Worm (Caenorhabditis elegans): ENCODE measurements around the gene K09H11.4.

Gene K09H11.4

ce11 chrV:5726463-5726862 is at the start of gene K09H11.4:
TSS of gene K09H11.4 (minus strand) at chrV:5726563.
- TF ChIP-seq ref-2 (tag; optimal IDR thresholded peaks at IDR 0.05), result no peak

- TF ChIP-seq rnt-1 (tag; optimal IDR thresholded peaks at IDR 0.05), result no peak
- TF ChIP-seq npax-4 (tag; optimal IDR thresholded peaks at IDR 0.05), result no peak
- no peak for TF ChIP-seq lim-6 (tag; optimal IDR thresholded peaks at IDR 0.05)
- no peak for TF ChIP-seq ceh-30 (tag; optimal IDR thresholded peaks at IDR 0.05)
- no peak for TF ChIP-seq gmeb-2 (tag; optimal IDR thresholded peaks at IDR 0.05)
- TF ChIP-seq hlh-30 (tag; optimal IDR thresholded peaks at IDR 0.05; ENCODE audit: insufficient read depth), result no peak
- TF ChIP-seq elt-4 (tag; optimal IDR thresholded peaks at IDR 0.05), result no peak
- TF ChIP-seq ceh-31 (tag; optimal IDR thresholded peaks at IDR 0.05), result no peak
- no peak for TF ChIP-seq pha-4 (tag; optimal IDR thresholded peaks at IDR 0.05)
- TF ChIP-seq ceh-9 (tag; optimal IDR thresholded peaks at IDR 0.05), result no peak
- TF ChIP-seq K02D7.2 (tag; optimal IDR thresholded peaks at IDR 0.05), result no peak
These were observed 47.8 kb upstream of the K09H11.4 start for ce11 chrV:5774137-5774536.

ce11 chrV:5772503-5772902 is 46.1 kb upstream of the K09H11.4 start:
- TF ChIP-seq che-1 (tag; optimal IDR thresholded peaks at IDR 0.05), result no peak
- TF ChIP-seq pat-9 (tag; optimal IDR thresholded peaks at IDR 0.05), result no peak
- TF ChIP-seq sdc-2 (tag; optimal IDR thresholded peaks at IDR 0.05), result no peak
- no peak for TF ChIP-seq Y22D7AL.16 (tag; optimal IDR thresholded peaks at IDR 0.05)
- no peak for TF ChIP-seq nfya-1 (tag; optimal IDR thresholded peaks at IDR 0.05)
- no peak for TF ChIP-seq ceh-24 (tag; optimal IDR thresholded peaks at IDR 0.05)
- TF ChIP-seq K09A11.1 (tag; optimal IDR thresholded peaks at IDR 0.05; ENCODE audit: insufficient read depth), result no peak
- TF ChIP-seq pax-1 (tag; optimal IDR thresholded peaks at IDR 0.05), result no peak
- no peak for TF ChIP-seq F13H6.1 (tag; optimal IDR thresholded peaks at IDR 0.05)
- TF ChIP-seq fkh-6 (tag; optimal IDR thresholded peaks at IDR 0.05), result no peak
- no peak for TF ChIP-seq dmd-4 (tag; optimal IDR thresholded peaks at IDR 0.05; ENCODE audit: borderline replicate concordance)

- TF ChIP-seq ceh-48 (tag; optimal IDR thresholded peaks at IDR 0.05), result no peak
- TF ChIP-seq lim-6 (tag; optimal IDR thresholded peaks at IDR 0.05), result no peak
- TF ChIP-seq ama-1 (optimal IDR thresholded peaks at IDR 0.05), result no peak
- TF ChIP-seq pax-1 (tag; optimal IDR thresholded peaks at IDR 0.05), result no peak
- TF ChIP-seq K09A11.1 (tag; optimal IDR thresholded peaks at IDR 0.05; ENCODE audit: insufficient read depth), result no peak
- TF ChIP-seq pha-2 (tag; optimal IDR thresholded peaks at IDR 0.05), result no peak
- TF ChIP-seq hlh-6 (tag; optimal IDR thresholded peaks at IDR 0.05), result no peak
- TF ChIP-seq ahr-1 (tag; optimal IDR thresholded peaks at IDR 0.05), result no peak
- TF ChIP-seq Y22D7AL.16 (tag; optimal IDR thresholded peaks at IDR 0.05), result no peak
- TF ChIP-seq ceh-14 (tag; optimal IDR thresholded peaks at IDR 0.05), result no peak
- TF ChIP-seq elt-2 (tag; optimal IDR thresholded peaks at IDR 0.05), result no peak
- no peak for TF ChIP-seq che-1 (tag; optimal IDR thresholded peaks at IDR 0.05)
- TF ChIP-seq fkh-10 (GFP tag; optimal IDR thresholded peaks at IDR 0.05), result no peak
- no peak for TF ChIP-seq ceh-30 (tag; optimal IDR thresholded peaks at IDR 0.05)
- TF ChIP-seq ceh-6 (GFP tag; optimal IDR thresholded peaks at IDR 0.05), result no peak
- no peak for TF ChIP-seq ceh-31 (tag; optimal IDR thresholded peaks at IDR 0.05)
- no peak for TF ChIP-seq unc-55 (GFP tag; optimal IDR thresholded peaks at IDR 0.05)
- no peak for TF ChIP-seq pat-9 (tag; optimal IDR thresholded peaks at IDR 0.05)
These were observed 45.3 kb upstream of the K09H11.4 start, which contains the start of gene F44E7.3 for ce11 chrV:5771627-5772026. TSS of gene F44E7.3 (plus strand) at chrV:5771945.

- no peak for TF ChIP-seq fkh-6 (tag; optimal IDR thresholded peaks at IDR 0.05)
These were observed 43.6 kb upstream of the K09H11.4 start for ce11 chrV:5769999-5770398.

- TF ChIP-seq ama-1 (optimal IDR thresholded peaks at IDR 0.05) (no peak), C08G9.2 (tag; optimal IDR thresholded peaks at IDR 0.05) (no peak), ceh-9 (tag; optimal IDR thresholded peaks at IDR 0.05) (no peak), tbx-2 (tag; optimal IDR thresholded peaks at IDR 0.05) (no peak), fkh-6 (tag; optimal IDR thresholded peaks at IDR 0.05) (no peak), eyg-1 (tag; optimal IDR thresholded peaks at IDR 0.05) (no peak), unc-42 (tag; optimal IDR thresholded peaks at IDR 0.05) (no peak), lim-6 (tag; optimal IDR thresholded peaks at IDR 0.05) (no peak), ceh-22 (tag; optimal IDR thresholded peaks at IDR 0.05) (no peak)
These were observed 43.1 kb upstream of the K09H11.4 start for ce11 chrV:5769500-5769899.

All from whole organism, late embryonic.